Worm (Caenorhabditis elegans) whole organism, late embryonic: Measurements from ENCODE around the gene C31H1.1.

ENCODE experiments used
- C38D4.7 ChIP-seq: fragments of 200-800 bp; sonication (Bioruptor generic); optimal IDR thresholded peaks from 2 replicates; lab custom pipeline; 2018; ENCODE audit warnings: mild to moderate bottlenecking, missing genetic modification characterization, moderate library complexity, missing compliant biosample characterization
- F13H6.1 ChIP-seq: sonication (generic microtip); optimal IDR thresholded peaks from 2 replicates; lab custom pipeline; 2016; ENCODE audit warnings: missing genetic modification characterization, missing compliant biosample characterization
- K09A11.1 ChIP-seq: sonication (generic microtip); optimal IDR thresholded peaks from 2 replicates; lab custom pipeline; 2017; ENCODE audit warnings: antibody characterized with exemption, mild to moderate bottlenecking, missing genetic modification characterization, missing compliant biosample characterization; ENCODE audit not compliant: insufficient read depth
- ama-1 ChIP-seq: fragments of 150-350 bp; optimal IDR thresholded peaks from 2 replicates; lab custom pipeline; 2014
- ceh-18 ChIP-seq: sonication (generic microtip); optimal IDR thresholded peaks from 2 replicates; lab custom pipeline; 2016; ENCODE audit warnings: missing genetic modification characterization, missing compliant biosample characterization
- ceh-19 ChIP-seq: fragments of 200-800 bp; sonication (Bioruptor generic); optimal IDR thresholded peaks from 2 replicates; lab custom pipeline; 2018; ENCODE audit warnings: mild to moderate bottlenecking, missing genetic modification characterization, missing compliant biosample characterization
- ceh-2 ChIP-seq: sonication (generic microtip); optimal IDR thresholded peaks from 2 replicates; lab custom pipeline; 2016; ENCODE audit warnings: missing genotype, missing genetic modification characterization, missing compliant biosample characterization
- ceh-22 ChIP-seq: sonication (generic microtip); optimal IDR thresholded peaks from 2 replicates; lab custom pipeline; 2017; ENCODE audit warnings: missing biosample characterization, missing genetic modification characterization
- ceh-31 ChIP-seq: sonication (generic microtip); optimal IDR thresholded peaks from 2 replicates; lab custom pipeline; 2016; ENCODE audit warnings: missing genetic modification characterization, missing compliant biosample characterization
- ceh-34 ChIP-seq: sonication (generic microtip); optimal IDR thresholded peaks from 2 replicates; lab custom pipeline; 2016; ENCODE audit warnings: mild to moderate bottlenecking, missing genetic modification characterization, missing compliant biosample characterization
- ceh-9 ChIP-seq: sonication (generic microtip); optimal IDR thresholded peaks from 2 replicates; lab custom pipeline; 2016; ENCODE audit warnings: mild to moderate bottlenecking, missing genetic modification characterization, inconsistent platforms, missing compliant biosample characterization
- dve-1 ChIP-seq: sonication (generic microtip); optimal IDR thresholded peaks from 2 replicates; lab custom pipeline; 2017; ENCODE audit warnings: antibody characterized with exemption, mild to moderate bottlenecking, missing genetic modification characterization, missing compliant biosample characterization
- elt-4 ChIP-seq: sonication (generic microtip); optimal IDR thresholded peaks from 2 replicates; lab custom pipeline; 2016; ENCODE audit warnings: missing genetic modification characterization, missing compliant biosample characterization
- ets-4 ChIP-seq: sonication (generic microtip); optimal IDR thresholded peaks from 2 replicates; lab custom pipeline; 2016; ENCODE audit warnings: missing genetic modification characterization, missing compliant biosample characterization
- fax-1 ChIP-seq: sonication (generic microtip); optimal IDR thresholded peaks from 2 replicates; lab custom pipeline; 2016; ENCODE audit warnings: missing genotype, missing genetic modification characterization, missing compliant biosample characterization
- fkh-10 ChIP-seq: fragments of 150-350 bp; optimal IDR thresholded peaks from 2 replicates; lab custom pipeline; 2014; ENCODE audit warnings: missing biosample characterization, missing genetic modification reagents, missing genetic modification characterization
- fkh-6 ChIP-seq: sonication (generic microtip); optimal IDR thresholded peaks from 2 replicates; lab custom pipeline; 2016; ENCODE audit warnings: missing genetic modification characterization, missing compliant biosample characterization
- gmeb-2 ChIP-seq: sonication (generic microtip); optimal IDR thresholded peaks from 2 replicates; lab custom pipeline; 2016; ENCODE audit warnings: missing genetic modification characterization, inconsistent platforms, missing compliant biosample characterization
- hlh-30 ChIP-seq: sonication (generic microtip); optimal IDR thresholded peaks from 2 replicates; lab custom pipeline; 2017; ENCODE audit warnings: antibody characterized with exemption, missing genetic modification characterization, missing compliant biosample characterization; ENCODE audit not compliant: insufficient read depth
- hlh-6 ChIP-seq: sonication (generic microtip); optimal IDR thresholded peaks from 2 replicates; lab custom pipeline; 2016; ENCODE audit warnings: missing genotype, missing genetic modification characterization, missing compliant biosample characterization
- pax-1 ChIP-seq: fragments of 150-350 bp; optimal IDR thresholded peaks from 2 replicates; lab custom pipeline; 2014; ENCODE audit warnings: missing biosample characterization, missing genetic modification characterization
- pha-4 ChIP-seq: fragments of 150-350 bp; optimal IDR thresholded peaks from 2 replicates; lab custom pipeline; 2018; ENCODE audit warnings: missing biosample characterization, missing genetic modification reagents, missing genetic modification characterization
- rnt-1 ChIP-seq: sonication (generic microtip); optimal IDR thresholded peaks from 2 replicates; lab custom pipeline; 2016; ENCODE audit warnings: missing genetic modification characterization, missing compliant biosample characterization
- sdc-2 ChIP-seq: sonication (generic microtip); optimal IDR thresholded peaks from 2 replicates; lab custom pipeline; 2016; ENCODE audit warnings: missing genotype, missing genetic modification characterization, missing compliant biosample characterization
- sox-2 ChIP-seq: fragments of 200-800 bp; sonication (Bioruptor generic); IDR thresholded peaks from 2 replicates; pipeline ENCODE4 v1.3.6; 2022; ENCODE audit warnings: missing genetic modification reagents, missing genetic modification characterization, missing compliant biosample characterization
- syd-9 ChIP-seq: sonication (generic microtip); optimal IDR thresholded peaks from 2 replicates; lab custom pipeline; 2016; ENCODE audit warnings: mild to moderate bottlenecking, missing genetic modification characterization, moderate library complexity, missing compliant biosample characterization
- tbx-7 ChIP-seq: sonication (generic microtip); optimal IDR thresholded peaks from 2 replicates; lab custom pipeline; 2016; ENCODE audit warnings: missing genotype, missing genetic modification characterization, missing compliant biosample characterization
- unc-42 ChIP-seq: sonication (generic microtip); optimal IDR thresholded peaks from 2 replicates; lab custom pipeline; 2016; ENCODE audit warnings: missing genotype, missing genetic modification characterization, missing compliant biosample characterization
- unc-55 ChIP-seq: sonication (generic microtip); optimal IDR thresholded peaks from 2 replicates; lab custom pipeline; 2017; ENCODE audit warnings: missing biosample characterization, missing genetic modification reagents, missing genetic modification characterization
- unc-86 ChIP-seq: sonication (generic microtip); optimal IDR thresholded peaks from 2 replicates; lab custom pipeline; 2016; ENCODE audit warnings: missing genetic modification characterization, missing compliant biosample characterization
- zip-5 ChIP-seq: sonication (generic microtip); optimal IDR thresholded peaks from 2 replicates; lab custom pipeline; 2016; ENCODE audit warnings: missing genetic modification characterization, missing compliant biosample characterization

Gene C31H1.1

ce11 chrIV:5820056-5820799 lies 23.0 kb downstream of the C31H1.1 start:
- peak; percentile 27 for TF ChIP-seq rnt-1
- no peak for TF ChIP-seq tbx-7 (tag; lab: Kevin White, UChicago)
- TF ChIP-seq unc-55: peak; percentile 93

DNA sequence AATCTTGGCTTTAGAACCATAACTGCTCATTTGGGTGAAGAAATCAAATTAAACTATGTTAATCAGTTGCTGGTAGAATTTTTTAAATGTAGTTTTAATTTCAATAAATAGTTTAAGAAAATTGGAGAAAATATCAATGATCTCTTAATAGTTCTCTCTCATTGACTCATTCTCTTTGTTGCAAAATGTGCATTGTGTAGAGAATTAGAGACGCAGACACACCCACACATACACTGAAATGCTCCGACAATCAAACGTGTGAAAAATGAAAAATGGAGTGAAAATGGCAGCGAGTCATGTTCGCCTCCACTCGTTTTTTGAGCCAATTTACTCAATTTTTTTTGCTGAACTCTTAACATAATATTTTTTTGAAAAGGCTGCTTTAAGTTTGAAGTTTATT lies 23.7 kb downstream of the C31H1.1 start:
- no peak for TF ChIP-seq K09A11.1 (tag; lab: Kevin White, UChicago)
- TF ChIP-seq fkh-10: no peak
- no peak for TF ChIP-seq ceh-2 (tag; lab: Kevin White, UChicago)
- TF ChIP-seq unc-55: peak; percentile 76
- no peak for TF ChIP-seq ceh-34 (tag; lab: Kevin White, UChicago)
- TF ChIP-seq pha-4 (tag; lab: Kevin White, UChicago): no peak

DNA sequence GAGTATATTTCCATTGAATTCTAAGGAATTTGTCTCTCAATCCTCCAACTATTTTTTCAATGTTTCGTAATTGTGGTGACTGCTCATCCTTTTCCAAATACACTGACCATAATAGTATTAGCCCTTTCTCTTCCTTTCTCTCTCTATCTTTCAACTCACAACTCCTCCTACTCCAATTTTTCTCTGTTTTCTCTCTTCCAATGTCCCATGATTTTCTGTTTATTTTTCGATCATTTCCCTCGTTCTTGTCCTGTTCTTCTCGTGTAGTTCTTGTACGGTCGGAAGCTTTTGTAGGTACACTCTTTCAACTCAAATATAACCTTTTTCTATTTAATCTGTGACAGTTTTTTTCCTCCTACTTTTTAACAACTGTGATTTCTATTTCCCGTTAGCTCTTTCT lies 24.7 kb downstream of the C31H1.1 start:
- TF ChIP-seq ceh-18 (tag; lab: Kevin White, UChicago) (peak; percentile 4), ceh-19 (GFP tag; lab: Kevin White, UChicago) (no peak), C38D4.7 (GFP tag; lab: Kevin White, UChicago) (no peak), pax-1 (tag; lab: Kevin White, UChicago) (no peak), ama-1 (lab: Kevin White, UChicago) (no peak), F13H6.1 (no peak), unc-42 (peak; percentile 66), ets-4 (tag; lab: Kevin White, UChicago) (no peak), hlh-30 (tag; lab: Kevin White, UChicago) (peak; percentile 11), unc-86 (tag; lab: Kevin White, UChicago) (no peak), rnt-1 (no peak), ceh-9 (tag; lab: Kevin White, UChicago) (no peak)

DNA sequence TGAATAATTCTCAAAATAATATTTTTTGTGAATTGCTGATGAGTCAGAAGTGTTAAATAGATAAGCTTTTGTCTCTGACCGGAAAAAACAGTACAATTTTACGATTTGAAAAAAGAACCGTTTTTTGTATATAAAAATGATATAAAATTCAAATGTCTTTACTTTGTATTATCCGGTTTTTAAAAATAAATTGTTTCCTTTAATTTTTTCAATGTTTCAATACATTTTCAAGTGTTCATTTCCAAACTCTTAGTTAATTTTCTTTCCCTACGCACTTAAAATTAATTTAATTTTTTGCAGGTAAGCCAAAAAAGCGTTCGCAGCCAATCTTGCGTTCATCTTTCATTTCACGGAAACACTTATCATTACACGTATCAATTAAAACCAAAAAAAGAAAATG lies 27.2 kb downstream of the C31H1.1 start, which contains the start of gene egal-1:
Gene egal-1, plus strand, starts transcription at position 301 of the 400 bp plus-strand sequence.
- no peak for TF ChIP-seq ceh-19 (GFP tag; lab: Kevin White, UChicago)
- no peak for TF ChIP-seq ceh-34 (tag; lab: Kevin White, UChicago)
- TF ChIP-seq dve-1 (tag; lab: Kevin White, UChicago): no peak
- no peak for TF ChIP-seq zip-5 (tag; lab: Kevin White, UChicago)
- TF ChIP-seq ceh-9 (tag; lab: Kevin White, UChicago): no peak
- TF ChIP-seq elt-4 (tag; lab: Kevin White, UChicago): no peak
- no peak for TF ChIP-seq fax-1
- no peak for TF ChIP-seq syd-9 (tag; lab: Kevin White, UChicago)
- no peak for TF ChIP-seq gmeb-2 (tag; lab: Kevin White, UChicago)
- TF ChIP-seq hlh-6 (tag; lab: Kevin White, UChicago): no peak
- no peak for TF ChIP-seq C38D4.7 (GFP tag; lab: Kevin White, UChicago)
- no peak for TF ChIP-seq ceh-31 (tag; lab: Kevin White, UChicago)
- TF ChIP-seq sox-2: no peak
- TF ChIP-seq ceh-22: no peak

ce11 chrIV:5832801-5833200 lies 35.5 kb downstream of the C31H1.1 start:
- TF ChIP-seq fkh-6 (tag; lab: Kevin White, UChicago) (no peak), hlh-6 (tag; lab: Kevin White, UChicago) (no peak), F13H6.1 (no peak), fkh-10 (no peak)

- TF ChIP-seq sdc-2 (no peak), syd-9 (tag; lab: Kevin White, UChicago) (no peak), ceh-34 (tag; lab: Kevin White, UChicago) (no peak), unc-55 (peak; percentile 16)
Measured at ce11 chrIV:5834182-5834581, 36.9 kb downstream of the C31H1.1 start.
